Worm (Caenorhabditis elegans): ENCODE results near the gene F14H8.4.

DNA sequence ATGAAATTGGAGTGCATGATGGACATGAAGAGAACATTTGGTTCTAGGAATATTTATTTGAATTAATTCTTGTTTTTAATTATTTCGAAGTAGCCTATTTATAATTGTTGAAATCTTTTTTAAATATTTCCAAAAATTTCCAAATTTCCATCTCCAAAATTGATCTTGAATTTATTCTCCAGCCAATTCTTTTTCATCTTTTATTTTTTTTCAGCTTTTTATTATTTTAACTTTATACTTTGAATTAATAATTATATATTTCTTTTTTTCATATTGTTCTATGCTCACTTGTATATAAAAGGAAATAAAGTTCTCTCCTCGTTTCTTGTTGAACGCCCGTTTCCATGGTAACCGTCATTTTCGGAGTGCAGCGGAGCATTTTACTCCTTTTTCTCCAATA, 43.7 kb upstream of the F14H8.4 start, which contains the start of gene xbx-1:
- no peak for TF ChIP-seq nhr-28 (tag; optimal IDR thresholded peaks at IDR 0.05)
- no peak for TF ChIP-seq fkh-10 (GFP tag; optimal IDR thresholded peaks at IDR 0.05)
- TF ChIP-seq fkh-2 (tag; optimal IDR thresholded peaks at IDR 0.05): no peak
- TF ChIP-seq unc-62 (GFP tag; optimal IDR thresholded peaks at IDR 0.05): no peak
- no peak for TF ChIP-seq snpc-4 (tag; optimal IDR thresholded peaks at IDR 0.05)
- no peak for TF ChIP-seq hmg-11 (tag; optimal IDR thresholded peaks at IDR 0.05)
- TF ChIP-seq nhr-11 (tag; optimal IDR thresholded peaks at IDR 0.05): no peak
- no peak for TF ChIP-seq skn-1 (tag; optimal IDR thresholded peaks at IDR 0.05)
- no peak for TF ChIP-seq elt-3 (tag; optimal IDR thresholded peaks at IDR 0.05)
- no peak for TF ChIP-seq egl-5 (tag; optimal IDR thresholded peaks at IDR 0.05)
- no peak for TF ChIP-seq nhr-237 (tag; optimal IDR thresholded peaks at IDR 0.05)
- TF ChIP-seq elt-2 (tag; optimal IDR thresholded peaks at IDR 0.05): no peak
- no peak for TF ChIP-seq mdl-1 (tag; optimal IDR thresholded peaks at IDR 0.05)
- TF ChIP-seq ztf-4 (tag; optimal IDR thresholded peaks at IDR 0.05): no peak

Measured in whole organism, L3 larva.